Fruit fly (Drosophila melanogaster) ovary, adult (tissue): ENCODE results near the gene Hex-A.

Experiments used
- CG17801 ChIP-seq: fragments of 200-800 bp; optimal IDR thresholded peaks from 2 replicates; lab custom pipeline; 2019; ENCODE audit warnings: missing biosample characterization, mild to moderate bottlenecking, missing genetic modification characterization, moderate library complexity; ENCODE audit not compliant: partially characterized antibody

Gene Hex-A

dm6 chrX:9579918-9580521, 5.5 kb upstream of the Hex-A start, which contains the start of gene LPCAT:
TSS of gene LPCAT (minus strand) at chrX:9579987.
- TF ChIP-seq CG17801 (GFP tag; lab: Kevin White, UChicago) = peak; percentile 53

DNA sequence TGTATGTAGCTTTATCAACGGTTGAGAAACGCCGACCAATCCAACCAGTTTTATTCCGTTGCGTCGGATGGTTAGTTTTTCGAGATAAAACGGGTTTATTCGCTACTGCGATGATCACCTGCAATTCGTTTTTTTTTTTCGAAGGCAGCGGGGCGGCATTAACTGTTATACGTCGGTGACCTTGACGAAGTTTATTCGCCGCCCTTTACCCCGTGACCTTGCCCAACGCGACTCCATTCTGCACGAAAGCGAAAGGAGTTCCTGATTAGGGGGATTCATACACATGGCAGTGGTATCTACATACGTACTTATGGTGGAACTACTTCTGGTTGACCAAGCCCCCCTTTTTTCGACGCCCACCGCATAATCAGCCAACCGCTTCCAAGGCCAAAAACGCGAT, 4.9 kb upstream of the Hex-A start:
- TF ChIP-seq CG17801 (GFP tag; lab: Kevin White, UChicago) = no peak

dm6 chrX:9581869-9582268, 3.6 kb upstream of the Hex-A start:
- TF ChIP-seq CG17801 (GFP tag; lab: Kevin White, UChicago) = no peak

- peak; percentile 33 for TF ChIP-seq CG17801 (GFP tag; lab: Kevin White, UChicago)
Measured at dm6 chrX:9582659-9583317, 2.7 kb upstream of the Hex-A start.

DNA sequence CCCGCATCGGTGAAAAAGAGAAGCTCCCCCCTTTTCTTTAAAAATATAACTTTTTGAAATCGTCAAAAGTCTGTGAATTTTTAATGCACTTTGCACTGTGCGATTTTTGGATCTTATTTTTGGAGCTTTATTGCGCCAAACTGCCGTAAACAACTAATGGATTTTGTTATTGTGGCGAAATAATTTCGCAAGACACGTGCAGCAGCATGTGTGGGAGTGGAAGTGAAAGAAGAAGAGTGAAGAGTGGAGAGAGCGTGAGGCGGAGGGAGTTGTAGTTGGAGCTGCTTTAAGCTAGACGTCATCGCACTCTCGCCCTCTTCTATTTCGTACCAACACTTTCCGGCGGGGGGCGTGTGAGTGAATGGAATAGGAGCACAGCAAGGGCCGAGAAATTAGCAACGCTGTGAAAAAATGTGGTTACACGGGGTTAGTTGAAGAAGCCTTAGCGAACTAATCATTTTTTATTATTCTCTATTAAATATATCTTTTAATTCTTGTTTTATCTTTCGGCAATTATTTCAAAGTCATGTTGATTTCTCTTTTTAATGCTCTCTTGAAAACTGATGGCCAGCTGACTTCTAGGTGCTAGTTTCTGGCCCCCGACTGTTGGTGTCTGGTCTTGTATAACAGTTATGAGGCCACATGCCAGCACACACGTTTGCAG, 1.9 kb upstream of the Hex-A start:
- peak; percentile 96 for TF ChIP-seq CG17801 (GFP tag; lab: Kevin White, UChicago)

DNA sequence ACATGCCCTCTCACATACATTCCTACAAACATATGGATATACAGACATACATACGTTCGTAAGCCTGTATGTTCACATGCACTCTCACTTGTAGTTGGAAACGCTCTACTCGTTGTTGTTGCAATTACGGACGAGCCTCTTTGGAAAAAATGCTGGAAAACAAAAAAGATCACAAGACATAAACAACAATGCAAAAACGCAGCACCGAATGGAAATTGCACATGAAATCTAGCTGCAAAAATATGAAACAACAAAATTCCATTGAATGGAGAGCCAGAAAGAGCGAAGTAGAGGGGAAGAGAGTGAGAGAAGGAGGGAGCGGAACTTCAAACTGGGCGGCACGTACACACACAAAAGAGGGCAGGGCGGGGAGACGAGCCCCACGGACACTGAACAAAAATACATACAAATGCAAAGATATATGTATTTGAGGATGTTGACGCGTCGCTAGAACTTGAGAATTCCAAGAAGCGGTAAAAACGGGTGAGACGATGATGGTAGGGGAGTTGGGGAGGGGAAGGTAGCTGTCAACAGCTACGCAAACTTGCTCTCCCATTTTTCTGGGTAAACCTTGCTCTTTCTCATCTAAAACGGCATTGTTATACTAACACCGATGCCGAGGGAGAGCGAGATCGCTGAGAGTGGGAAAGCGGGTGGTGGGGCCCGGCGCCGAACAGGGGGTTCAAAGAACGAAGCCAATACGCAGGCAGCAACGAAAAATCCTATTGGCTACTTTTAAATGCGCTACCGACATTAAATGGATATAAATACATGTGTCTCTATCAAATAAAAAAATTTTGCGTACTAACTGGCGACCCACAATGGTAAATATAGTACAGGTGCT, 1.1 kb upstream of the Hex-A start:
- TF ChIP-seq CG17801 (GFP tag; lab: Kevin White, UChicago) = no peak

dm6 chrX:9584948-9585315, 543 bp upstream of the Hex-A start:
- TF ChIP-seq CG17801 (GFP tag; lab: Kevin White, UChicago) = no peak

DNA sequence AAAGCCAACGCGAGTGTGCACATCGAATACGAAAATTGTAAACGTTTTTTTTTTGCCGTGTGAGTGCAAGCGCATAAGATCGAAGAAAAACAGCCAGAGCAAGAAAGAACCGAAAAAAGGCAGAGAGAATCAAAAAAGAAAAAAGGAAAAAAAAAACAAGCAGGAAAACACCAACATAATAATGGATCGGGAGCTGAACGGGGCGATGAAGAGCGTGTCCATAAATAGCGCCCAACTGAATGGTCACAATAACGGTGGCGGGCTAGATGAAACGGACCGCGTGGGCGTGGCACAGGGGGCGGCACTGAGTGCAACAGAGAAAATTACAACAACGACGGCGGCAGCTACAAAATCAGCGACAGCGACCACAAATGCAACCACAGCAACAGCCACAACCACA, 563 bp downstream of the Hex-A start:
- TF ChIP-seq CG17801 (GFP tag; lab: Kevin White, UChicago) = no peak

dm6 chrX:9586627-9587026, 1.2 kb downstream of the Hex-A start:
- no peak for TF ChIP-seq CG17801 (GFP tag; lab: Kevin White, UChicago)

DNA sequence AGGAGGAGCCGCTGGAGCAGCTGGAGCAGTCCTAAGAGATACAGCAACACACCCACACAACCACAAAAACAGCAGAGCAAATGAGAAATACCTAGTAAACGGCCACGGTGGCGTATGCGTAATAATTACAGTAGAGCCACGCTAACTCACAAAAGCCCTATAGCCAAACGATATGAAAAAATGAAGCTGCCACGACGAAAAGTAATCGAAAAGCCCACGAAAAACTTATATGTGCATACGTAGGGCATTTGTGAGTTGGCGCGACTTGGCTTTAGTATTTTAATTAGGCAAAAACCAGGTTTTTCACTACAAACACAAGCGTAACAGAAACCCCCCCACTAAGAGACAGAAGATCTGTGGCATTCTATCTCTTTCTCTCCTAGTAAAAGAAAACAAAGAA, 2.4 kb downstream of the Hex-A start:
- TF ChIP-seq CG17801 (GFP tag; lab: Kevin White, UChicago) = no peak

DNA sequence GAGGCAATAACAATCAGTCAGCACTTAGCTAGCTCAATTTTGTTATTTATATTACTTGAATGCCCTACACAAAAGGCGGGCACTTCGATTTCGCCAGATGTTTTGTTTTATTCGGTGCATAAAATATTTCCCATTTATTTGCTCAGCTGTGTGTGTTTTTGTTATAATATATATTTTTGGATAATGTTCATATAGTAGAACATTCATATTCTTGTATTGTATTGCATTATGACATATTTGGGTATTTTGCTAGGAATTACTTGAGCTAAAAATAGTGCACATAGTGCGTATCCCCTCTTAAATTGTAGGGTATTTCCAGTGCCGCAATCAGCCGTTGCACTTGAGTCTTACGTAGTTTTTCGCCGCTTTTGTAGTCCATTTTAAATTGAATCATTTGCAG, 4.5 kb downstream of the Hex-A start:
- TF ChIP-seq CG17801 (GFP tag; lab: Kevin White, UChicago) = peak; percentile 94

- TF ChIP-seq CG17801 (GFP tag; lab: Kevin White, UChicago) = no peak
Measured at dm6 chrX:9590592-9590991, 5.1 kb downstream of the Hex-A start.

dm6 chrX:9594446-9594845, 9.0 kb downstream of the Hex-A start:
- no peak for TF ChIP-seq CG17801 (GFP tag; lab: Kevin White, UChicago)

DNA sequence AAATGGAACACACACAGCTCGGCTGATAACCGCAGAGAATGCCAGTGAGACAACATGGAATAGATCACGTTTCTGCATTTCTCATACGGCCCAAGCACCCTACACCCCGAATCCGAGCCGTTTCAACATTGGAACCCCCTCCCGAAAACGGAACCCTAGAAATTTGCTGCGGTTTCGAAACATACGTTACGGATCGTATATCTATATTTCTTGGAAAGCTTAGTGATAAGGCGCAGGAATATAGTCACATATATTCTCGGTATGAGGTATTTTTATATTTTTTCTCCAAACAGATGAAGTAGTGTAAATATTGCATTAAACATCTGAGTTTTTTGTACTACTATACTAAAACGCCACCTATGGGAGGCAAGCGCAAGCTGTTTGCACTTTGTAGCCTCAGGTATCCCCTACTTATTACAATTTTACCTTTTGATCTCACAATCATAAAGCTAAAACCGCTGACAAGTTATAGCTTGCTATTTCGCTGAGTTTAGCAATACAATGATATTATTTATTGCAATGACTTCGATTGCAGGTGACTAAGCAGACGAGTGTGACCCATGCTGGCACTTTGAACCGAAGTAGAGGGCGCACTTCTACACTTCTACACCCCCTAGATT, 9.9 kb downstream of the Hex-A start:
- TF ChIP-seq CG17801 (GFP tag; lab: Kevin White, UChicago) = no peak

dm6 chrX:9598106-9598505, 12.6 kb downstream of the Hex-A start:
- TF ChIP-seq CG17801 (GFP tag; lab: Kevin White, UChicago) = no peak
